Worm (Caenorhabditis elegans): ENCODE results near the gene cmd-1.
"Not testable (repeated sequence)": the region's sequence is repeated elsewhere in the genome, so short reads cannot be mapped to it uniquely, and the experiment has no call there.

Gene cmd-1

DNA sequence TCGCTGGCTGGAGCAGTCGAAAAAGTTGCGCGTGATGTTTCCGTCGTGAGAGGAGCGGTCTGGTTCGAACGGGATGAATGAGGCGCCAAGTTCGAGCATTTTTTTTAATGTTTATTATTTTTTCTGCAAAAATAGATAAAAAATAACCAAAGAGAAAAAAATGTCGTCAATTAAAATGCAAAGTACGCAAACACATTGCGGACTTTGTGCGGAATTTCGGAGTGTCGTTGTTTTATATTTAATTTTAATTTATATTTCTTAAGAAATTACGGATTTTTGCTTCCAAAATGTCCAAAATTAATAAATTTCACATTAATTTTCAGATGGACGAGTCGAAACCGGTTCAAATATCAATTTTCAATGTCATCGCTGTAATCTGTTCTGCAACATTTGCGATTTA is 39.9 kb downstream of the cmd-1 start, which contains the start of the genes wrb-1 and Y50D4A.4 (continued):
- TF ChIP-seq dpl-1 (GFP tag; optimal IDR thresholded peaks at IDR 0.05) (peak; percentile 40), somi-1 (GFP tag; optimal IDR thresholded peaks at IDR 0.05) (no peak), attf-5 (GFP tag; optimal IDR thresholded peaks at IDR 0.05) (peak; percentile 91), mes-4 (tag; optimal IDR thresholded peaks at IDR 0.05) (no peak)

DNA sequence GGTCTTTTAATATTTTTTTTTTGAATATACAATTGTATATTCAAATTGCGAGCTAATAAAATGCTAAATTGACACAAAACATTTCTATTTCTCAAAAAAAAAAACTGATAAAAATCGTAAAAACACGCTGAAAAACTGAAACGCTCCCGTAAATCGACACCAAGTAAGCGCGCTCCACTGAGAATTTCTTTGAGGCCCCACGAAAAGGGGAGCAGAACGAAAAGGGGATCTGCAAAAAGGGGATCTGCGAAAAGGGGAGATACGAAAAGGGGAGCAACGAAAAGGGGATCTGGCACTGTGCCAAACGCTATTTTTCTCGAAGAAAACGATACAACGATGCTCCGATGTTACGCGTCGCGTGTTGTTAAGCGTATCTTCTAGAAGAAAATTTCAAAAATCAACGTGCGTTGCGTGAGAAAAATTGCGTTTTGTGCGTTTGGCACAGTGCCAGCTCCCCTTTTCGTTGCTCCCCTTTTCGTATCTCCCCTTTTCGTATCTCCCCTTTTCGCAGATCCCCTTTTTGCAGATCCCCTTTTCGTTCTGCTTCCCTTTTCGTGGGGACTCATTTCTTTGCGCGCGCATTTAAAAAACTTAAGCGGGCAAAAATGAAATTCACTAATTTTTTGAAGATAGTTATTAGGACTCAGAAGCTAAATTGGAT is 41.1 kb downstream of the cmd-1 start:
- TF ChIP-seq aptf-2 (GFP tag; conservative IDR thresholded peaks at IDR 0.05) (0 out of 2 replicates have a peak, but pooled peaks have one; percentile 10), Y95B8A.8 (GFP tag; IDR thresholded peaks at IDR 0.05) (0 out of 2 replicates have a peak, but pooled peaks have one; percentile 45), madf-6 (GFP tag; IDR thresholded peaks at IDR 0.05) (peak; percentile 45), tbp1 (GFP tag; optimal IDR thresholded peaks at IDR 0.05) (peak; percentile 21), hmg-20 (GFP tag; IDR thresholded peaks at IDR 0.05) (peak; percentile 39; the same call in 1 of the 2 replicates), lin-40 (tag; optimal IDR thresholded peaks at IDR 0.05) (peak; percentile 34), nhr-80 (tag; optimal IDR thresholded peaks at IDR 0.05) (peak; percentile 25), madf-3 (GFP tag; IDR thresholded peaks at IDR 0.05) (peak; percentile 82), athp-1 (tag; optimal IDR thresholded peaks at IDR 0.05) (peak; percentile 27), mcd-1 (GFP tag; IDR thresholded peaks at IDR 0.05) (peak; percentile 94), ekl-4 (GFP tag; IDR thresholded peaks at IDR 0.05) (peak; percentile 71), dox-1 (GFP tag; IDR thresholded peaks at IDR 0.05) (peak; percentile 77), zfh-2 (GFP tag; conservative IDR thresholded peaks at IDR 0.05) (peak; percentile 48; the same call in 1 of the 2 replicates), attf-5 (GFP tag; optimal IDR thresholded peaks at IDR 0.05) (peak; percentile 85), C17E4.6 (GFP tag; IDR thresholded peaks at IDR 0.05) (peak; percentile 39; the same call in 1 of the 2 replicates), efl-1 (GFP tag; optimal IDR thresholded peaks at IDR 0.05) (peak; percentile 60), K12H6.12 (tag; optimal IDR thresholded peaks at IDR 0.05) (peak; percentile 17), egrh-3 (GFP tag; IDR thresholded peaks at IDR 0.05) (peak; percentile 72), cebp-1 (tag; optimal IDR thresholded peaks at IDR 0.05) (peak; percentile 57), lsl-1 (GFP tag; optimal IDR thresholded peaks at IDR 0.05) (peak; percentile 28), ztf-28 (GFP tag; IDR thresholded peaks at IDR 0.05) (peak; percentile 80), egl-44 (GFP tag; IDR thresholded peaks at IDR 0.05) (peak; percentile 50; the same call in 1 of the 2 replicates), ztf-18 (tag; optimal IDR thresholded peaks at IDR 0.05) (peak; percentile 35), B0019.2 (GFP tag; conservative IDR thresholded peaks at IDR 0.05) (peak; percentile 71; the same call in 1 of the 2 replicates), lin-35 (GFP tag; optimal IDR thresholded peaks at IDR 0.05) (peak in 2 of 3 experiments; percentile 12 to 81), rcor-1 (GFP tag; IDR thresholded peaks at IDR 0.05) (peak; percentile 63), ztf-6 (GFP tag; IDR thresholded peaks at IDR 0.05) (peak; percentile 62; the same call in 1 of the 2 replicates), hmg-1.2 (GFP tag; IDR thresholded peaks at IDR 0.05) (peak; percentile 31; the same call in 1 of the 2 replicates), rec-8 (tag; optimal IDR thresholded peaks at IDR 0.05) (peak in 1 of 2 experiments; percentile 22), ceh-100 (GFP tag; IDR thresholded peaks at IDR 0.05) (peak; percentile 98), ceh-27 (GFP tag; optimal IDR thresholded peaks at IDR 0.05) (peak; percentile 52), ceh-91 (GFP tag; IDR thresholded peaks at IDR 0.05) (peak; percentile 54), pbrm-1 (GFP tag; IDR thresholded peaks at IDR 0.05) (peak; percentile 76), madf-8 (GFP tag; conservative IDR thresholded peaks at IDR 0.05) (peak; percentile 36), T07F8.4 (tag; optimal IDR thresholded peaks at IDR 0.05) (peak; percentile 35), attf-3 (GFP tag; conservative IDR thresholded peaks at IDR 0.05) (peak; percentile 88), lir-1 (GFP tag; conservative IDR thresholded peaks at IDR 0.05) (0 out of 2 replicates have a peak, but pooled peaks have one; percentile 42), D2030.7 (GFP tag; IDR thresholded peaks at IDR 0.05) (peak; percentile 91), unc-130 (GFP tag; optimal IDR thresholded peaks at IDR 0.05) (peak; percentile 52), dpl-1 (GFP tag; optimal IDR thresholded peaks at IDR 0.05) (peak; percentile 51), madf-10 (tag; optimal IDR thresholded peaks at IDR 0.05) (peak; percentile 4), lin-54 (GFP tag; optimal IDR thresholded peaks at IDR 0.05) (peak; percentile 77)
- TF ChIP-seq cebp-1 (GFP tag; IDR thresholded peaks at IDR 0.05): not testable (repeated sequence)

All from whole organism, young adult.